Fruit fly (Drosophila melanogaster): Measurements from ENCODE around the gene Gasp.

Gene Gasp

DNA sequence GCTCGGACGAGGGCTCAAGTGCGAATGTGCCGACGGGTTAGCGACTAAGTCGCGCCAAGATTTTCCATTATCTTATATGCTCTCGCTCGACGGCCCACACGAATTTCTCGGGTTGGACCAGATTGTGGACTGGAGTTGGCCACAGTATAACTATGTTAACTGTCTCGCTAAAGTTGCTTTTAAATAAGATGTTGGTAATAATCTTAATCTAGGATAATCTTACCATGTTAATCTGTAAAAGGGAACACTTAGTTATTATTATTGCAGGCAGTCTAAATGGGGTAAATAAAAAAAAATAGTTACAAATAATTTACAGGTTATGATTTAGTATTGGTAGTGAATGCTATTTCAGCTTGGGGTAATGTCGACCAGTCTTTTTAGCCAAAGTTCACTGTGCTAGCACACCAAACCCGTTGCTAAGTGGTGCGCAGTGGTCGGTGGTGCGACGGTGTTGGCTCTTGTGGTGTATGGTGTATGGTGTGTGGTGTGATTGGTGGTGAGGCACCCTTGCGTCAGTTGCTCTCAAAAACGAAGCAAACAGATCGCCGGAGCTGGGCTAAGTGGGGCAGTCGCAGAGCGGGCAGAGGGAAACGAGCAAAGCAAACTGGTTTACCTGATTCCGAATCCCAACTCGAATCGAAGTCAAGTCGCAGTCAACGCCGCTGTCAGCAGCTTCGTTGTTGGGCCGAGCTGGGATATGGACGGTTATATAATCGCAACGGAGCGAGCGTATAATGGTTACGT, 11.7 kb upstream of the Gasp start, which contains the start of gene Obp83g (continued):
- TF ChIP-seq CG32532 (GFP tag; IDR thresholded peaks at IDR 0.05) (peak; percentile 53; the same call in 1 of the 2 replicates), CG4707 (GFP tag; optimal IDR thresholded peaks at IDR 0.05) (no peak), toy (GFP tag; IDR thresholded peaks at IDR 0.05) (no peak), Spps (tag; optimal IDR thresholded peaks at IDR 0.05) (no peak), CG1233 (GFP tag; optimal IDR thresholded peaks at IDR 0.05) (peak; percentile 19), Xrp1 (GFP tag; IDR thresholded peaks at IDR 0.05) (no peak), rib (GFP tag; IDR thresholded peaks at IDR 0.05) (no peak), h (optimal IDR thresholded peaks at IDR 0.05) (no peak), Doc2 (GFP tag; IDR thresholded peaks at IDR 0.05) (no peak), CG17361 (GFP tag; IDR thresholded peaks at IDR 0.05) (peak; percentile 61; the same call in 2 of the 3 replicates), lov (optimal IDR thresholded peaks at IDR 0.05) (no peak), lov (GFP tag; IDR thresholded peaks at IDR 0.05) (0 out of 3 replicates have a peak, but pooled peaks have one; percentile 48), CG12236 (GFP tag; optimal IDR thresholded peaks at IDR 0.05) (no peak), wor (GFP tag; IDR thresholded peaks at IDR 0.05) (peak; percentile 18; the same call in 1 of the 2 replicates), CG13424 (tag; optimal IDR thresholded peaks at IDR 0.05) (peak; percentile 60), CG10959 (GFP tag; IDR thresholded peaks at IDR 0.05) (no peak), pzg (GFP tag; optimal IDR thresholded peaks at IDR 0.05) (no peak), CG8089 (GFP tag; optimal IDR thresholded peaks at IDR 0.05) (no peak), Xbp1 (GFP tag; optimal IDR thresholded peaks at IDR 0.05) (peak; percentile 29), dmrt99B (tag; optimal IDR thresholded peaks at IDR 0.05) (peak; percentile 71), CG34224 (GFP tag; IDR thresholded peaks at IDR 0.05; ENCODE audit: partially characterized antibody) (no peak), bbx (GFP tag; IDR thresholded peaks at IDR 0.05; ENCODE audit: partially characterized antibody) (no peak), E2f2 (GFP tag; IDR thresholded peaks at IDR 0.05) (peak; percentile 21; the same call in 1 of the 2 replicates), Ada2b (GFP tag; IDR thresholded peaks at IDR 0.05) (0 out of 2 replicates have a peak, but pooled peaks have one; percentile 26), CG14441 (GFP tag; IDR thresholded peaks at IDR 0.05) (no peak), CG8388 (GFP tag; optimal IDR thresholded peaks at IDR 0.05) (no peak), CG18764 (GFP tag; optimal IDR thresholded peaks at IDR 0.05) (no peak), C15 (GFP tag; IDR thresholded peaks at IDR 0.05) (no peak), Sox102F (GFP tag; optimal IDR thresholded peaks at IDR 0.05) (peak; percentile 47), H15 (GFP tag; IDR thresholded peaks at IDR 0.05) (no peak), dysf (GFP tag; IDR thresholded peaks at IDR 0.05) (peak; percentile 73), CG4360 (GFP tag; IDR thresholded peaks at IDR 0.05) (no peak), BtbVII (GFP tag; optimal IDR thresholded peaks at IDR 0.05) (peak; percentile 49), Myb (GFP tag; optimal IDR thresholded peaks at IDR 0.05) (peak; percentile 3), vvl (GFP tag; IDR thresholded peaks at IDR 0.05) (peak; percentile 33; the same call in 1 of the 2 replicates), Mad (GFP tag; optimal IDR thresholded peaks at IDR 0.05) (no peak), pfk (GFP tag; optimal IDR thresholded peaks at IDR 0.05) (no peak), Max (GFP tag; optimal IDR thresholded peaks at IDR 0.05) (no peak), trem (tag; optimal IDR thresholded peaks at IDR 0.05) (no peak), cwo (GFP tag; optimal IDR thresholded peaks at IDR 0.05) (peak; percentile 27), Atf6 (GFP tag; IDR thresholded peaks at IDR 0.05) (peak; percentile 58; the same call in 1 of the 2 replicates), Meics (GFP tag; optimal IDR thresholded peaks at IDR 0.05) (peak; percentile 48), CG9932 (GFP tag; IDR thresholded peaks at IDR 0.05) (peak; percentile 81), Nf-YA (GFP tag; IDR thresholded peaks at IDR 0.05) (no peak), CG15269 (tag; optimal IDR thresholded peaks at IDR 0.05) (peak; percentile 49), Drgx (GFP tag; IDR thresholded peaks at IDR 0.05) (peak; percentile 66), Abd-B (GFP tag; optimal IDR thresholded peaks at IDR 0.05) (peak; percentile 21), CG9437 (GFP tag; optimal IDR thresholded peaks at IDR 0.05) (no peak), zfh1 (GFP tag; IDR thresholded peaks at IDR 0.05) (no peak), sd (tag; optimal IDR thresholded peaks at IDR 0.05) (peak; percentile 28), kah (GFP tag; optimal IDR thresholded peaks at IDR 0.05) (no peak)
